Fruit fly (Drosophila melanogaster) whole organism, prepupa: ENCODE data around the gene CG32152.

Source experiments
- Blimp-1 ChIP-seq: fragments of 200-800 bp; sonication (Bioruptor generic); optimal IDR thresholded peaks from 3 replicates; lab custom pipeline; 2017; ENCODE audit warnings: missing biosample characterization, missing genetic modification characterization, mild to moderate bottlenecking, moderate library complexity, missing genetic modification reagents
- CG10631 ChIP-seq: fragments of 200-800 bp; sonication (Bioruptor generic); optimal IDR thresholded peaks from 2 replicates; lab custom pipeline; 2016; ENCODE audit warnings: missing biosample characterization, missing genetic modification characterization
- CG11294 ChIP-seq: fragments of 200-800 bp; sonication (Bioruptor generic); IDR thresholded peaks from 2 replicates; pipeline ENCODE4 v1.3.6; 2022; ENCODE audit warnings: missing biosample characterization, missing genetic modification characterization
- CG11762 ChIP-seq: fragments of 200-800 bp; sonication (Bioruptor generic); optimal IDR thresholded peaks from 3 replicates; lab custom pipeline; 2016; ENCODE audit warnings: missing biosample characterization, missing genetic modification characterization; ENCODE audit not compliant: insufficient read depth
- CG11902 ChIP-seq: fragments of 200-800 bp; sonication (Bioruptor generic); optimal IDR thresholded peaks from 3 replicates; lab custom pipeline; 2016; ENCODE audit warnings: missing biosample characterization, missing genetic modification characterization
- CG15336 ChIP-seq: fragments of 200-800 bp; sonication (Bioruptor generic); IDR thresholded peaks from 2 replicates; pipeline ENCODE4 v1.3.6; 2022; ENCODE audit warnings: missing biosample characterization, missing genetic modification characterization
- CG1621 ChIP-seq: fragments of 200-800 bp; sonication (Bioruptor generic); optimal IDR thresholded peaks from 3 replicates; lab custom pipeline; 2018; ENCODE audit warnings: missing biosample characterization, mild to moderate bottlenecking, missing genetic modification characterization
- CG16779 ChIP-seq: fragments of 200-800 bp; sonication (Bioruptor generic); optimal IDR thresholded peaks from 3 replicates; lab custom pipeline; 2017; ENCODE audit warnings: missing biosample characterization, mild to moderate bottlenecking, missing genetic modification characterization
- CG31627 ChIP-seq: fragments of 200-800 bp; sonication (Bioruptor generic); optimal IDR thresholded peaks from 3 replicates; lab custom pipeline; 2016; ENCODE audit warnings: missing biosample characterization, missing genetic modification characterization
- CG32006 ChIP-seq: fragments of 200-800 bp; sonication (Bioruptor generic); optimal IDR thresholded peaks from 3 replicates; lab custom pipeline; 2017; ENCODE audit warnings: missing biosample characterization, mild to moderate bottlenecking, missing genetic modification characterization
- CG34406 ChIP-seq: fragments of 200-800 bp; sonication (Bioruptor generic); optimal IDR thresholded peaks from 3 replicates; lab custom pipeline; 2016; ENCODE audit warnings: missing biosample characterization, missing genetic modification characterization
- CG3919 ChIP-seq: fragments of 200-800 bp; sonication (Bioruptor generic); optimal IDR thresholded peaks from 3 replicates; lab custom pipeline; 2016; ENCODE audit warnings: missing biosample characterization, missing genetic modification characterization
- CG4318 ChIP-seq: fragments of 200-800 bp; sonication (Bioruptor generic); optimal IDR thresholded peaks from 3 replicates; lab custom pipeline; 2017; ENCODE audit warnings: missing biosample characterization, mild to moderate bottlenecking, missing genetic modification characterization
- CG6163 ChIP-seq: fragments of 200-800 bp; sonication (Bioruptor generic); IDR thresholded peaks from 3 replicates; pipeline ENCODE4 v1.3.6; 2022; ENCODE audit warnings: missing biosample characterization, missing genetic modification characterization
- CG6276 ChIP-seq: fragments of 200-800 bp; sonication (Bioruptor generic); optimal IDR thresholded peaks from 2 replicates; lab custom pipeline; 2017; ENCODE audit warnings: missing biosample characterization, mild to moderate bottlenecking, missing genetic modification characterization
- CG6792 ChIP-seq: fragments of 200-800 bp; sonication (Bioruptor generic); optimal IDR thresholded peaks from 3 replicates; lab custom pipeline; 2016; ENCODE audit warnings: missing biosample characterization, missing genetic modification characterization
- CG6808 ChIP-seq: fragments of 200-800 bp; sonication (Bioruptor generic); optimal IDR thresholded peaks from 3 replicates; lab custom pipeline; 2017; ENCODE audit warnings: missing biosample characterization, missing genetic modification characterization, mild to moderate bottlenecking, moderate library complexity, missing genetic modification reagents
- CG6854 ChIP-seq: fragments of 200-800 bp; sonication (Bioruptor generic); optimal IDR thresholded peaks from 2 replicates; lab custom pipeline; 2017; ENCODE audit warnings: missing biosample characterization, mild to moderate bottlenecking, missing genetic modification characterization
- CG7368 ChIP-seq: fragments of 200-800 bp; sonication (Bioruptor generic); optimal IDR thresholded peaks from 3 replicates; lab custom pipeline; 2016; ENCODE audit warnings: missing biosample characterization, missing genetic modification characterization
- CG8119 ChIP-seq: fragments of 200-800 bp; sonication (Bioruptor generic); IDR thresholded peaks from 3 replicates; pipeline ENCODE4 v1.3.6; 2022; ENCODE audit warnings: missing biosample characterization, missing genetic modification characterization
- CG8319 ChIP-seq: fragments of 200-800 bp; sonication (Bioruptor generic); optimal IDR thresholded peaks from 3 replicates; lab custom pipeline; 2016; ENCODE audit warnings: missing biosample characterization, missing genetic modification characterization
- CG8632 ChIP-seq: fragments of 200-800 bp; sonication (Bioruptor generic); optimal IDR thresholded peaks from 3 replicates; lab custom pipeline; 2016; ENCODE audit warnings: missing biosample characterization, missing genetic modification characterization
- CG9139 ChIP-seq: fragments of 200-800 bp; sonication (Bioruptor generic); optimal IDR thresholded peaks from 3 replicates; lab custom pipeline; 2017; ENCODE audit warnings: missing biosample characterization, mild to moderate bottlenecking, missing genetic modification characterization
- Eip75B ChIP-seq: fragments of 200-800 bp; sonication (Bioruptor generic); optimal IDR thresholded peaks from 3 replicates; lab custom pipeline; 2016; ENCODE audit warnings: missing biosample characterization, missing genetic modification characterization
- Eip93F ChIP-seq: fragments of 200-800 bp; sonication (Bioruptor generic); optimal IDR thresholded peaks from 2 replicates; lab custom pipeline; 2016; ENCODE audit warnings: missing biosample characterization, mild to moderate bottlenecking, missing genetic modification characterization
- Ets21C ChIP-seq: fragments of 200-800 bp; sonication (Bioruptor generic); optimal IDR thresholded peaks from 3 replicates; lab custom pipeline; 2016; ENCODE audit warnings: missing biosample characterization, missing genetic modification characterization
- Ets96B ChIP-seq: fragments of 200-800 bp; optimal IDR thresholded peaks from 2 replicates; lab custom pipeline; 2019; ENCODE audit warnings: missing biosample characterization, mild to moderate bottlenecking, missing genetic modification characterization, moderate library complexity
- Gug ChIP-seq: fragments of 200-800 bp; sonication (Bioruptor generic); IDR thresholded peaks from 2 replicates; pipeline ENCODE4 v1.3.6; 2022; ENCODE audit warnings: missing biosample characterization, missing genetic modification characterization
- Hr38 ChIP-seq: sonication (Bioruptor generic); optimal IDR thresholded peaks from 2 replicates; lab custom pipeline; 2016; ENCODE audit warnings: missing biosample characterization, missing genetic modification characterization
- Hr39 ChIP-seq: fragments of 200-800 bp; sonication (Bioruptor generic); optimal IDR thresholded peaks from 2 replicates; lab custom pipeline; 2016; ENCODE audit warnings: missing biosample characterization, missing genetic modification characterization
- Hr4 ChIP-seq: fragments of 200-800 bp; sonication (Bioruptor generic); optimal IDR thresholded peaks from 3 replicates; lab custom pipeline; 2016; ENCODE audit warnings: missing biosample characterization, missing genetic modification characterization
- Lpt ChIP-seq: fragments of 200-800 bp; sonication (Bioruptor generic); optimal IDR thresholded peaks from 3 replicates; lab custom pipeline; 2016; ENCODE audit warnings: missing biosample characterization, missing genetic modification characterization
- Met ChIP-seq: fragments of 200-800 bp; sonication (Bioruptor generic); optimal IDR thresholded peaks from 3 replicates; lab custom pipeline; 2016; ENCODE audit warnings: missing biosample characterization, missing genetic modification characterization
- Smox ChIP-seq: fragments of 200-800 bp; sonication (Bioruptor generic); optimal IDR thresholded peaks from 3 replicates; lab custom pipeline; 2016; ENCODE audit warnings: missing biosample characterization, missing genetic modification characterization
- Sox102F ChIP-seq: fragments of 200-800 bp; sonication (Bioruptor generic); optimal IDR thresholded peaks from 2 replicates; lab custom pipeline; 2016; ENCODE audit warnings: missing biosample characterization, mild to moderate bottlenecking, missing genetic modification characterization
- Sox14 ChIP-seq: fragments of 200-800 bp; sonication (Bioruptor generic); optimal IDR thresholded peaks from 3 replicates; lab custom pipeline; 2016; ENCODE audit warnings: missing biosample characterization, missing genetic modification characterization
- Sox15 ChIP-seq: fragments of 200-800 bp; sonication (Bioruptor generic); optimal IDR thresholded peaks from 3 replicates; lab custom pipeline; 2016; ENCODE audit warnings: missing biosample characterization, missing genetic modification characterization
- cyc ChIP-seq: fragments of 200-800 bp; sonication (Bioruptor generic); optimal IDR thresholded peaks from 3 replicates; lab custom pipeline; 2016; ENCODE audit warnings: missing biosample characterization, missing genetic modification characterization
- dsx ChIP-seq: fragments of 200-800 bp; optimal IDR thresholded peaks from 3 replicates; lab custom pipeline; 2019; ENCODE audit warnings: missing biosample characterization, mild to moderate bottlenecking, missing genetic modification characterization, moderate library complexity; ENCODE audit not compliant: poor library complexity, severe bottlenecking
- eg ChIP-seq: fragments of 200-800 bp; sonication (Bioruptor generic); IDR thresholded peaks from 3 replicates; pipeline ENCODE4 v1.3.6; 2022; ENCODE audit warnings: missing biosample characterization, missing genetic modification characterization
- fd59A ChIP-seq: fragments of 200-800 bp; sonication (Bioruptor generic); optimal IDR thresholded peaks from 2 replicates; lab custom pipeline; 2017; ENCODE audit warnings: missing biosample characterization, mild to moderate bottlenecking, missing genetic modification characterization, missing genetic modification reagents
- fkh ChIP-seq: fragments of 200-800 bp; sonication (Bioruptor generic); optimal IDR thresholded peaks from 3 replicates; lab custom pipeline; 2017; ENCODE audit warnings: missing biosample characterization, mild to moderate bottlenecking, missing genetic modification characterization, moderate library complexity
- net ChIP-seq: fragments of 200-800 bp; sonication (Bioruptor generic); optimal IDR thresholded peaks from 3 replicates; lab custom pipeline; 2016; ENCODE audit warnings: missing biosample characterization, missing genetic modification characterization
- pdm3 ChIP-seq: fragments of 200-800 bp; sonication (Bioruptor generic); optimal IDR thresholded peaks from 3 replicates; lab custom pipeline; 2016; ENCODE audit warnings: missing biosample characterization, missing genetic modification characterization
- ss ChIP-seq, 2 experiments: fragments of 200-800 bp; sonication (Bioruptor generic); optimal IDR thresholded peaks; 2 replicates in 1 of 2; 3 replicates in 1 of 2; lab custom pipeline; 2017 to 2018; ENCODE audit warnings: mild to moderate bottlenecking in 2 of 2, missing biosample characterization in 2 of 2, missing genetic modification characterization in 2 of 2, moderate library complexity in 1 of 2
- svp ChIP-seq: fragments of 200-800 bp; sonication (Bioruptor generic); peaks from one replicate; lab custom pipeline; 2016; ENCODE audit warnings: missing biosample characterization, missing genetic modification characterization
- topi ChIP-seq: fragments of 200-800 bp; sonication (Bioruptor generic); optimal IDR thresholded peaks from 3 replicates; lab custom pipeline; 2016; ENCODE audit warnings: missing biosample characterization, missing genetic modification characterization

The CG32152 gene

dm6 chr3L:16173818-16174601 is 30.2 kb upstream of the CG32152 start (continued):
- TF ChIP-seq Hr4 (no peak), CG10631 (GFP tag; lab: Kevin White, UChicago) (no peak), Hr38 (no peak), CG11762 (peak; percentile 2), CG32006 (GFP tag; lab: Kevin White, UChicago) (no peak), Eip75B (no peak), Lpt (peak; percentile 37), CG34406 (no peak), net (GFP tag; lab: Kevin White, UChicago) (peak; percentile 6), Sox14 (GFP tag; lab: Kevin White, UChicago) (no peak), fkh (GFP tag; lab: Kevin White, UChicago) (no peak), CG11902 (no peak), CG4318 (GFP tag; lab: Kevin White, UChicago) (no peak), Smox (GFP tag; lab: Kevin White, UChicago) (no peak)

- TF ChIP-seq Sox14 (GFP tag; lab: Kevin White, UChicago) (peak; percentile 64), CG16779 (peak; percentile 57), CG8632 (GFP tag; lab: Kevin White, UChicago) (peak; percentile 77), Sox15 (peak; percentile 66), CG11902 (peak; percentile 10), Gug (GFP tag; lab: Robert Waterston, UW) (no peak), CG10631 (GFP tag; lab: Kevin White, UChicago) (peak; percentile 83), fkh (GFP tag; lab: Kevin White, UChicago) (no peak), Eip93F (no peak), CG34406 (peak; percentile 78), dsx (GFP tag; lab: Kevin White, UChicago) (peak; percentile 71), CG8319 (GFP tag; lab: Kevin White, UChicago) (peak; percentile 41), ss (GFP tag; optimal IDR thresholded peaks at IDR 0.05; lab: Kevin White, UChicago) (peak; percentile 80 to 82), CG6276 (peak; percentile 34), CG11294 (GFP tag; lab: Robert Waterston, UW) (no peak), CG6163 (GFP tag; lab: Robert Waterston, UW) (peak; percentile 74), Hr39 (GFP tag; lab: Kevin White, UChicago) (peak; percentile 22), Ets96B (peak; percentile 86), CG7368 (GFP tag; lab: Kevin White, UChicago) (peak; percentile 4), Eip75B (peak; percentile 59), CG15336 (0 out of 2 replicates have a peak, but pooled peaks have one; percentile 28), CG3919 (GFP tag; lab: Kevin White, UChicago) (peak; percentile 69), CG8119 (GFP tag; lab: Robert Waterston, UW) (peak; percentile 59), topi (GFP tag; lab: Kevin White, UChicago) (peak; percentile 44), CG6854 (no peak), CG1621 (peak; percentile 69), Hr38 (no peak), svp (GFP tag; lab: Kevin White, UChicago) (peak; percentile 80), CG6808 (peak; percentile 84), fd59A (GFP tag; lab: Kevin White, UChicago) (peak; percentile 76), pdm3 (GFP tag; lab: Kevin White, UChicago) (peak; percentile 66), Lpt (no peak), Ets21C (GFP tag; lab: Kevin White, UChicago) (no peak), Sox102F (peak; percentile 61), Blimp-1 (GFP tag; lab: Kevin White, UChicago) (peak; percentile 30), CG9139 (GFP tag; lab: Kevin White, UChicago) (peak; percentile 71), cyc (GFP tag; lab: Kevin White, UChicago) (peak; percentile 27), net (GFP tag; lab: Kevin White, UChicago) (peak; percentile 71), Hr4 (peak; percentile 45), Met (peak; percentile 61), CG6792 (peak; percentile 65), CG31627 (peak; percentile 33), eg (GFP tag; lab: Robert Waterston, UW) (no peak)
Observed at dm6 chr3L:16172809-16173276, 29.0 kb upstream of the CG32152 start.
